Fruit fly (Drosophila melanogaster): ENCODE measurements around the gene Dd.

Gene Dd

dm6 chrX:21306485-21307142 is 17.2 kb downstream of the Dd start, which contains the start of gene Abca3 (continued):
- TF ChIP-seq CG3407 (GFP tag; optimal IDR thresholded peaks at IDR 0.05) (peak; percentile 25), Eip74EF (GFP tag; optimal IDR thresholded peaks at IDR 0.05) (peak in 1 of 2 experiments; percentile 17), pan (optimal IDR thresholded peaks at IDR 0.05) (no peak), pan (GFP tag; optimal IDR thresholded peaks at IDR 0.05 in 1 of 2, IDR thresholded peaks at IDR 0.05 in 1 of 2) (peak in 1 of 2 experiments; percentile 43), CG13296 (GFP tag; optimal IDR thresholded peaks at IDR 0.05) (peak; percentile 65), CG16779 (GFP tag; IDR thresholded peaks at IDR 0.05) (no peak), E2f1 (GFP tag; IDR thresholded peaks at IDR 0.05) (no peak; the same call in 1 of the 2 replicates), Hmr (GFP tag; optimal IDR thresholded peaks at IDR 0.05) (peak; percentile 82), Doc2 (GFP tag; IDR thresholded peaks at IDR 0.05) (no peak), CG4854 (GFP tag; optimal IDR thresholded peaks at IDR 0.05) (peak; percentile 17), Camta (GFP tag; optimal IDR thresholded peaks at IDR 0.05) (peak; percentile 40), CG16815 (GFP tag; optimal IDR thresholded peaks at IDR 0.05) (peak; percentile 4), CG12219 (GFP tag; optimal IDR thresholded peaks at IDR 0.05) (peak; percentile 48), btn (GFP tag; optimal IDR thresholded peaks at IDR 0.05) (peak; percentile 10), Ssrp (tag; optimal IDR thresholded peaks at IDR 0.05) (peak; percentile 38), NK7.1 (GFP tag; optimal IDR thresholded peaks at IDR 0.05) (no peak), ken (GFP tag; IDR thresholded peaks at IDR 0.05) (peak; percentile 39; the same call in 1 of the 3 replicates), CG11247 (GFP tag; IDR thresholded peaks at IDR 0.05) (peak; percentile 40; the same call in 1 of the 2 replicates), CG10979 (tag; optimal IDR thresholded peaks at IDR 0.05) (peak; percentile 34), TFAM (GFP tag; optimal IDR thresholded peaks at IDR 0.05) (no peak), ftz-f1 (GFP tag; optimal IDR thresholded peaks at IDR 0.05) (peak; percentile 55), Bdp1 (GFP tag; optimal IDR thresholded peaks at IDR 0.05) (no peak), CG8281 (tag; optimal IDR thresholded peaks at IDR 0.05) (peak; percentile 2), chn (GFP tag; optimal IDR thresholded peaks at IDR 0.05) (no peak), ac (GFP tag; optimal IDR thresholded peaks at IDR 0.05) (no peak), Aef1 (GFP tag; IDR thresholded peaks at IDR 0.05) (peak; percentile 44; the same call in 2 of the 3 replicates), Vsx1 (GFP tag; optimal IDR thresholded peaks at IDR 0.05) (peak; percentile 89), Mes4 (GFP tag; optimal IDR thresholded peaks at IDR 0.05) (no peak), CG9817 (tag; optimal IDR thresholded peaks at IDR 0.05) (peak; percentile 69), Lpt (GFP tag; optimal IDR thresholded peaks at IDR 0.05) (no peak), Six4 (GFP tag; optimal IDR thresholded peaks at IDR 0.05) (no peak), CG17328 (GFP tag; IDR thresholded peaks at IDR 0.05) (0 out of 2 replicates have a peak, but pooled peaks have one; percentile 23), Ets97D (GFP tag; optimal IDR thresholded peaks at IDR 0.05) (no peak), Drgx (GFP tag; IDR thresholded peaks at IDR 0.05) (no peak; the same call in 1 of the 2 replicates), CG18764 (GFP tag; optimal IDR thresholded peaks at IDR 0.05) (peak; percentile 4), CG4730 (GFP tag; IDR thresholded peaks at IDR 0.05) (peak; percentile 19; the same call in 1 of the 2 replicates), aop (GFP tag; IDR thresholded peaks at IDR 0.05) (no peak), pros (GFP tag; optimal IDR thresholded peaks at IDR 0.05) (no peak), sd (tag; optimal IDR thresholded peaks at IDR 0.05) (no peak), zen (tag; optimal IDR thresholded peaks at IDR 0.05) (peak; percentile 13), bcd (GFP tag; optimal IDR thresholded peaks at IDR 0.05) (peak; percentile 63), bsh (GFP tag; optimal IDR thresholded peaks at IDR 0.05) (peak in 1 of 2 experiments; percentile 44), fd3F (GFP tag; optimal IDR thresholded peaks at IDR 0.05) (peak; percentile 49), Antp (GFP tag; optimal IDR thresholded peaks at IDR 0.05) (peak; percentile 53), CG34224 (GFP tag; IDR thresholded peaks at IDR 0.05; ENCODE audit: partially characterized antibody) (no peak; the same call in 2 of the 3 replicates), crc (GFP tag; optimal IDR thresholded peaks at IDR 0.05) (peak; percentile 56), maf-S (GFP tag; optimal IDR thresholded peaks at IDR 0.05) (peak; percentile 37), CG11085 (GFP tag; IDR thresholded peaks at IDR 0.05) (no peak), PHDP (tag; optimal IDR thresholded peaks at IDR 0.05) (peak; percentile 69)

Data from whole organism, embryonic.